Fruit fly (Drosophila melanogaster) whole organism, prepupa: ENCODE results near the gene CG13282.

Experiments used
- CG31627 ChIP-seq: fragments of 200-800 bp; sonication (Bioruptor generic); optimal IDR thresholded peaks from 3 replicates; lab custom pipeline; 2016; ENCODE audit warnings: missing biosample characterization, missing genetic modification characterization
- CG6808 ChIP-seq: fragments of 200-800 bp; sonication (Bioruptor generic); optimal IDR thresholded peaks from 3 replicates; lab custom pipeline; 2017; ENCODE audit warnings: missing biosample characterization, missing genetic modification characterization, mild to moderate bottlenecking, moderate library complexity, missing genetic modification reagents
- Eip75B ChIP-seq: fragments of 200-800 bp; sonication (Bioruptor generic); optimal IDR thresholded peaks from 3 replicates; lab custom pipeline; 2016; ENCODE audit warnings: missing biosample characterization, missing genetic modification characterization
- Lpt ChIP-seq: fragments of 200-800 bp; sonication (Bioruptor generic); optimal IDR thresholded peaks from 3 replicates; lab custom pipeline; 2016; ENCODE audit warnings: missing biosample characterization, missing genetic modification characterization
- Met ChIP-seq: fragments of 200-800 bp; sonication (Bioruptor generic); optimal IDR thresholded peaks from 3 replicates; lab custom pipeline; 2016; ENCODE audit warnings: missing biosample characterization, missing genetic modification characterization
- OdsH ChIP-seq: fragments of 200-800 bp; sonication (Bioruptor generic); optimal IDR thresholded peaks from 3 replicates; lab custom pipeline; 2016; ENCODE audit warnings: missing biosample characterization, missing genetic modification characterization
- fd59A ChIP-seq: fragments of 200-800 bp; sonication (Bioruptor generic); optimal IDR thresholded peaks from 2 replicates; lab custom pipeline; 2017; ENCODE audit warnings: missing biosample characterization, mild to moderate bottlenecking, missing genetic modification characterization, missing genetic modification reagents

DNA sequence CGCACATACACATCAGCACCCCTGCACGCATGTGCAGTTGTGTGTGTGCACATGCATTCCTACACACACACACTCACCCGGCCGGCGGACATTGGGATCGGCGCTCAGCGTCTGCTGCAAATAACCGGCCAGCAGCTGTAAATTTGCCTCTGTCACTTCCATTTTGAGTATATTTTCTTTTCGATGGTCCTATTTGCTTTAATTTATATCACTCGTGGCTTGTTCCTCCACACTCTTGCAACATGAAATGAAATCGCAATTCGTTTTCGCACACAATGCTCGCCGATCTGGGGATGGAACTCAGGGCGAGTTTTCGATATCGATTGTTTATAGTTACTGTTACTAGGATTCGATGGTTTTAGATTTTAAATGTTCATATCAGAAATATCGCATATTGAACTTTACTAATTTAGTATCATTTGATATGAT, 9.4 kb downstream of the CG13282 start, which contains the start of gene Cse1:
- TF ChIP-seq OdsH (GFP tag; lab: Kevin White, UChicago): no peak
- TF ChIP-seq Lpt: no peak
- no peak for TF ChIP-seq Eip75B (GFP tag; lab: Kevin White, UChicago)
- TF ChIP-seq fd59A (GFP tag; lab: Kevin White, UChicago): no peak
- TF ChIP-seq Met (GFP tag; lab: Kevin White, UChicago): no peak
- TF ChIP-seq CG31627 (GFP tag; lab: Kevin White, UChicago): no peak
- no peak for TF ChIP-seq CG6808 (GFP tag; lab: Kevin White, UChicago)
